Fruit fly (Drosophila melanogaster): ENCODE measurements around the gene PRL-1.
A peak's percentile ranks its signal among the peaks of the same experiment; 100 is the strongest.

The PRL-1 gene

dm6 chr2L:16267159-16268065 is 10.0 kb upstream of the PRL-1 start:
- TF ChIP-seq eg (GFP tag; IDR thresholded peaks at IDR 0.05) (no peak), CG7368 (GFP tag; optimal IDR thresholded peaks at IDR 0.05) (no peak), Eip78C (GFP tag) (peak; percentile 76), Ets96B (tag; optimal IDR thresholded peaks at IDR 0.05) (peak; percentile 33), Hr4 (GFP tag; optimal IDR thresholded peaks at IDR 0.05) (peak; percentile 32), acj6 (GFP tag; optimal IDR thresholded peaks at IDR 0.05) (peak; percentile 18), dac (GFP tag; optimal IDR thresholded peaks at IDR 0.05) (no peak), CG8119 (GFP tag; IDR thresholded peaks at IDR 0.05) (no peak), CG15336 (GFP tag; IDR thresholded peaks at IDR 0.05) (no peak), CG8632 (GFP tag; optimal IDR thresholded peaks at IDR 0.05) (no peak), fd85E (GFP tag; optimal IDR thresholded peaks at IDR 0.05) (no peak), CG11902 (GFP tag; optimal IDR thresholded peaks at IDR 0.05) (no peak), pdm3 (GFP tag; optimal IDR thresholded peaks at IDR 0.05) (no peak), salr (GFP tag; optimal IDR thresholded peaks at IDR 0.05) (no peak), Sox102F (GFP tag; optimal IDR thresholded peaks at IDR 0.05) (no peak), lz (GFP tag; optimal IDR thresholded peaks at IDR 0.05) (no peak), Smox (GFP tag; optimal IDR thresholded peaks at IDR 0.05) (no peak), CG32006 (GFP tag; optimal IDR thresholded peaks at IDR 0.05) (no peak), Lpt (GFP tag; optimal IDR thresholded peaks at IDR 0.05) (no peak), CG10631 (GFP tag; optimal IDR thresholded peaks at IDR 0.05) (peak; percentile 52), Hr39 (GFP tag; optimal IDR thresholded peaks at IDR 0.05) (no peak), Ets21C (GFP tag; optimal IDR thresholded peaks at IDR 0.05) (no peak), Met (GFP tag; optimal IDR thresholded peaks at IDR 0.05) (no peak), CG9139 (GFP tag; optimal IDR thresholded peaks at IDR 0.05) (no peak), dsx (GFP tag; optimal IDR thresholded peaks at IDR 0.05; ENCODE audit: poor library complexity, severe bottlenecking) (peak; percentile 98), achi (GFP tag; optimal IDR thresholded peaks at IDR 0.05) (peak; percentile 31), CG34406 (GFP tag; optimal IDR thresholded peaks at IDR 0.05) (no peak), CG3919 (GFP tag; optimal IDR thresholded peaks at IDR 0.05) (peak; percentile 5), CG6854 (GFP tag; optimal IDR thresholded peaks at IDR 0.05) (no peak), CG10669 (GFP tag; optimal IDR thresholded peaks at IDR 0.05) (peak; percentile 41), esn (GFP tag; optimal IDR thresholded peaks at IDR 0.05) (no peak), vri (GFP tag; optimal IDR thresholded peaks at IDR 0.05) (no peak), fd59A (GFP tag; optimal IDR thresholded peaks at IDR 0.05) (peak; percentile 42), fkh (GFP tag; optimal IDR thresholded peaks at IDR 0.05) (no peak), Sox14 (GFP tag; optimal IDR thresholded peaks at IDR 0.05) (peak; percentile 0), svp (GFP tag) (no peak), Eip93F (GFP tag; optimal IDR thresholded peaks at IDR 0.05) (no peak), CG11762 (GFP tag; optimal IDR thresholded peaks at IDR 0.05; ENCODE audit: insufficient read depth) (peak; percentile 22), Eip75B (GFP tag; optimal IDR thresholded peaks at IDR 0.05) (peak; percentile 54), CG6808 (GFP tag; optimal IDR thresholded peaks at IDR 0.05) (peak; percentile 31), spab (GFP tag; optimal IDR thresholded peaks at IDR 0.05) (peak; percentile 17), CG16779 (tag; optimal IDR thresholded peaks at IDR 0.05) (no peak), CG3032 (tag; optimal IDR thresholded peaks at IDR 0.05) (peak; percentile 55), Blimp-1 (GFP tag; optimal IDR thresholded peaks at IDR 0.05) (no peak), Gug (GFP tag; IDR thresholded peaks at IDR 0.05) (no peak), CG6276 (GFP tag; optimal IDR thresholded peaks at IDR 0.05) (no peak), topi (GFP tag; optimal IDR thresholded peaks at IDR 0.05) (peak; percentile 15), ss (GFP tag; optimal IDR thresholded peaks at IDR 0.05) (peak; percentile 28 to 77), CG1621 (tag; optimal IDR thresholded peaks at IDR 0.05) (no peak), CG11294 (GFP tag; IDR thresholded peaks at IDR 0.05) (no peak)
